Fruit fly (Drosophila melanogaster): ENCODE data around the gene yata.

The yata gene

DNA sequence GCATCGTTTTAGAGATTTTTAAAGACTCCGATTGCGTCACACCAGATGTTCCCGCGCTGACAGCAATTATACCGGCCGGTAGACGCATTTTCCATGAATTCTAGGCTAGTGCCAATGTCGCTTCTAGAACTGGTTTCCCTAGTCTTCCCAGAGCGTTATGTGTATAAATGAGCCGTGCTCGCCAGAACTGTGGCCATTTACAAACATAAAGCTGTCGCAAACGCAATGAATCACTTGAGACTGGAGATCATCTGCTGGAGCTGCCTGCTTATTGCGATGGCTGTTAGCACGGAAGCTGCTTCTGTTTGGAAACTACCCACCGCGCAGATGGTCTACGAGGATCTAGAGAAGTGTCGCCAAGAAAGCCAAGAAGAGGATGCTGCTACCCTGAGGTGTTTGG is 34.7 kb upstream of the yata start, which contains the start of gene Obp99d:
Gene Obp99d (plus strand): TSS at position 192 of the 400 bp plus-strand sequence.
- no peak for TF ChIP-seq sisA (GFP tag; IDR thresholded peaks at IDR 0.05)
- TF ChIP-seq ftz-f1 (GFP tag; optimal IDR thresholded peaks at IDR 0.05): no peak
- no peak for TF ChIP-seq CG13287 (GFP tag; IDR thresholded peaks at IDR 0.05; ENCODE audit: partially characterized antibody)
- no peak for TF ChIP-seq CG2129 (GFP tag; IDR thresholded peaks at IDR 0.05; ENCODE audit: partially characterized antibody)
- TF ChIP-seq D (optimal IDR thresholded peaks at IDR 0.05): peak; percentile 71
- TF ChIP-seq D (GFP tag; optimal IDR thresholded peaks at IDR 0.05): no peak
- TF ChIP-seq pfk (GFP tag; optimal IDR thresholded peaks at IDR 0.05): no peak
- TF ChIP-seq CG2199 (GFP tag; IDR thresholded peaks at IDR 0.05): peak; percentile 92

DNA sequence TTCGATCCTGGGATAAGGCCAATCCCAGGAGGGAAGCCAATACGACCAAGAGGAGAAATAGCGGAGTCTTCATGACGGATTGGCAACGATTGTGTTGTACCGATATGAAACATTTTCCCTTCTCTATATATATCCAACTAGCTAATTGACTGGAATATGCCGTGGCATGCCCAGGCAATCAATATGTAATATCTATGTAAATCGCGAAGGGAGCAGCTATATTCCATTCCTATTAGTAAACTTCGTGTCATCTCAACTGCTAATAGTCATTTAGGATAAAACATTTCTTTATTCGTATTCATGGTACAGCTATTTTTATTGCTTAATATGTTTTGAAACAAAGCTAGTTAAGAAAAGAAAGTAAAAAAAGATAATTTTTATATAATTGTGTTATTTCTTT is 33.7 kb upstream of the yata start, which contains the start of gene Dup99B:
Gene Dup99B (minus strand): TSS at position 101 of the 400 bp plus-strand sequence.
- TF ChIP-seq CG4282 (GFP tag; optimal IDR thresholded peaks at IDR 0.05): no peak
- no peak for TF ChIP-seq Ada2b (GFP tag; IDR thresholded peaks at IDR 0.05)
- no peak for TF ChIP-seq Doc3 (GFP tag; IDR thresholded peaks at IDR 0.05; ENCODE audit: partially characterized antibody)
- no peak for TF ChIP-seq Oaz (GFP tag; IDR thresholded peaks at IDR 0.05)
- TF ChIP-seq Hr39 (optimal IDR thresholded peaks at IDR 0.05): no peak
- TF ChIP-seq chn (GFP tag; optimal IDR thresholded peaks at IDR 0.05): no peak
- TF ChIP-seq unc-4 (GFP tag; IDR thresholded peaks at IDR 0.05; ENCODE audit: partially characterized antibody): no peak

DNA sequence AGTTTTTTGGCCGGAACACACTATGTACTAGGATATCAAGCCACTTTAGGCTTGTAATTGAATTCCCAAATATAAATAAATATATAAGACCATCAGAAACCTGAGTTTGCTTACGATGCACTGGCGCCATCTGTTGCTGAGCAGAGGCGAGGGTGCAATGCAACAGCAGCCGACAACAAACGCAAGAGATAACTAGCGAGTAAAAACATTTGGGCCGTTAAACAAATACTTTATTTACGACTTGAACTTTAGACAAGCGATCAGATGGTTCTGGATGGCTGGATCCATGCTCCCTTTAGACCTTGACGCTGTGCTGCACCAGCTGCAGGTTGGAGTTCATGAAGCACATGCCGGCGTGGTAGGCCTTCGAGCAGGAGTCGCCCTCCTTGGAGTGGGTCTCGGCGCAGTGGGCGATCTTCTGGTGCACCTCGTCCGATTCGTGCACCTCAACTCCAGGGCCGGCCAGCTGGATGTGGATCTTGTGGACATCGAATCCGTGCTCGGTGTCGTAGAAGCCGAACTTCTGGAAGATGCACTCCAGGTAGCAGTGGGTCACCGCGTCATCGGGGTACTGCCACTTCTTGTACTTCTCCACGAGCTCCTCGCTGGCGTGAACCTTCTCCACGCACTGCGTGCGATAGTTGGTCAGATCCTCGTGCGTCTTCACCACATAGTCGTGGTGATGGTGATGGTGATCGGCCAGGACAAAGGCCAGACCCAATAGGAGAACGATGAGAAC is 32.8 kb upstream of the yata start:
- TF ChIP-seq Xbp1 (GFP tag; optimal IDR thresholded peaks at IDR 0.05) (peak; percentile 17), prd (optimal IDR thresholded peaks at IDR 0.05) (no peak), prd (GFP tag; IDR thresholded peaks at IDR 0.05) (no peak), CG6254 (GFP tag; optimal IDR thresholded peaks at IDR 0.05) (peak; percentile 3), sens (GFP tag) (peak; percentile 46), bsh (GFP tag; optimal IDR thresholded peaks at IDR 0.05) (peak in 1 of 2 experiments; percentile 1), zfh1 (GFP tag; IDR thresholded peaks at IDR 0.05) (no peak), Lpt (GFP tag; optimal IDR thresholded peaks at IDR 0.05) (peak; percentile 93), dimm (GFP tag; IDR thresholded peaks at IDR 0.05) (no peak), NfI (GFP tag; optimal IDR thresholded peaks at IDR 0.05) (peak; percentile 28), ara (GFP tag; IDR thresholded peaks at IDR 0.05) (no peak), Rfx (GFP tag; IDR thresholded peaks at IDR 0.05) (0 out of 2 replicates have a peak, but pooled peaks have one; percentile 13), CG32532 (GFP tag; IDR thresholded peaks at IDR 0.05) (peak; percentile 20; the same call in 1 of the 2 replicates), lov (optimal IDR thresholded peaks at IDR 0.05) (no peak), lov (GFP tag; IDR thresholded peaks at IDR 0.05) (0 out of 3 replicates have a peak, but pooled peaks have one; percentile 14), CG10979 (tag; optimal IDR thresholded peaks at IDR 0.05) (peak; percentile 71), CG13424 (tag; optimal IDR thresholded peaks at IDR 0.05) (no peak), Sox100B (GFP tag; optimal IDR thresholded peaks at IDR 0.05) (peak; percentile 15), CG12219 (GFP tag; optimal IDR thresholded peaks at IDR 0.05) (peak; percentile 15), dmrt99B (tag; optimal IDR thresholded peaks at IDR 0.05) (peak; percentile 7), CG18262 (tag; optimal IDR thresholded peaks at IDR 0.05) (peak; percentile 9), HLHmδ (GFP tag; optimal IDR thresholded peaks at IDR 0.05) (peak; percentile 47), sob (GFP tag; IDR thresholded peaks at IDR 0.05) (peak; percentile 19; the same call in 1 of the 2 replicates), sna (GFP tag; IDR thresholded peaks at IDR 0.05; ENCODE audit: partially characterized antibody) (no peak), Ets97D (GFP tag; optimal IDR thresholded peaks at IDR 0.05) (no peak), h (optimal IDR thresholded peaks at IDR 0.05) (peak; percentile 70), CG11398 (GFP tag; optimal IDR thresholded peaks at IDR 0.05) (no peak), gsb (GFP tag; IDR thresholded peaks at IDR 0.05) (0 out of 2 replicates have a peak, but pooled peaks have one; percentile 20), Med (GFP tag) (peak; percentile 48), CG14965 (GFP tag; optimal IDR thresholded peaks at IDR 0.05; ENCODE audit: borderline replicate concordance) (peak; percentile 78), CG8359 (GFP tag; optimal IDR thresholded peaks at IDR 0.05; ENCODE audit: borderline replicate concordance) (peak; percentile 33), CG10959 (GFP tag; IDR thresholded peaks at IDR 0.05) (peak; percentile 7; the same call in 1 of the 2 replicates), B-H1 (GFP tag; IDR thresholded peaks at IDR 0.05) (no peak)

Data from whole organism, embryonic.